Worm (Caenorhabditis elegans): Measurements from ENCODE around the gene fbxa-167.
"Not testable (repeated sequence)": the region's sequence is repeated elsewhere in the genome, so short reads cannot be mapped to it uniquely, and the experiment has no call there.

ce11 chrII:13654723-13655122 lies 13.4 kb downstream of the fbxa-167 start, which contains the start of gene C31C9.9:
- not testable (repeated sequence) for TF ChIP-seq ztf-29 (GFP tag; IDR thresholded peaks at IDR 0.05); ref-1 (GFP tag; conservative IDR thresholded peaks at IDR 0.05); tab-1 (GFP tag; IDR thresholded peaks at IDR 0.05); flt-1 (GFP tag; IDR thresholded peaks at IDR 0.05)
